Fruit fly (Drosophila melanogaster): ENCODE results near the gene CG9806.

Gene CG9806

dm6 chrX:10599318-10599717 is 27.6 kb downstream of the CG9806 start:
- peak; percentile 21 for TF ChIP-seq sug (tag; optimal IDR thresholded peaks at IDR 0.05)
- peak; percentile 15 for TF ChIP-seq CG34376 (GFP tag; optimal IDR thresholded peaks at IDR 0.05)
- no peak for TF ChIP-seq aop (GFP tag; IDR thresholded peaks at IDR 0.05)
- TF ChIP-seq D19B (GFP tag; optimal IDR thresholded peaks at IDR 0.05), result peak; percentile 68
- peak; percentile 55 for TF ChIP-seq cwo (GFP tag; optimal IDR thresholded peaks at IDR 0.05)

- peak; percentile 35 for TF ChIP-seq bbx (GFP tag; IDR thresholded peaks at IDR 0.05; ENCODE audit: partially characterized antibody)
- 0 out of 3 replicates have a peak, but pooled peaks have one; percentile 15 for TF ChIP-seq row (GFP tag; IDR thresholded peaks at IDR 0.05)
- peak; percentile 62 for TF ChIP-seq Sin3A (optimal IDR thresholded peaks at IDR 0.05)
- TF ChIP-seq MBD-R2 (GFP tag; IDR thresholded peaks at IDR 0.05), result peak; percentile 36; the same call in 1 of the 2 replicates
- peak; percentile 74 for TF ChIP-seq CG14860 (GFP tag; IDR thresholded peaks at IDR 0.05; ENCODE audit: partially characterized antibody)
- peak; percentile 67 for TF ChIP-seq vnd (GFP tag; IDR thresholded peaks at IDR 0.05; ENCODE audit: partially characterized antibody)
- TF ChIP-seq CG34422 (GFP tag; IDR thresholded peaks at IDR 0.05), result no peak
- TF ChIP-seq pan (optimal IDR thresholded peaks at IDR 0.05), result no peak
- no peak for TF ChIP-seq pan (GFP tag; optimal IDR thresholded peaks at IDR 0.05 in 1 of 2, IDR thresholded peaks at IDR 0.05 in 1 of 2)
- TF ChIP-seq CG1603 (tag; optimal IDR thresholded peaks at IDR 0.05), result peak; percentile 34
- peak; percentile 64 for TF ChIP-seq Dref (GFP tag; IDR thresholded peaks at IDR 0.05)
- peak; percentile 79 for TF ChIP-seq Scr (GFP tag; IDR thresholded peaks at IDR 0.05; ENCODE audit: partially characterized antibody)
- peak; percentile 87 for TF ChIP-seq Dll (GFP tag; IDR thresholded peaks at IDR 0.05; ENCODE audit: partially characterized antibody)
- no peak for TF ChIP-seq CG12236 (GFP tag; optimal IDR thresholded peaks at IDR 0.05)
- no peak for TF ChIP-seq C15 (GFP tag; IDR thresholded peaks at IDR 0.05)
- TF ChIP-seq Bgb (GFP tag; IDR thresholded peaks at IDR 0.05; ENCODE audit: partially characterized antibody), result peak; percentile 46
- TF ChIP-seq YL-1 (GFP tag; optimal IDR thresholded peaks at IDR 0.05), result peak; percentile 14
- TF ChIP-seq hth (optimal IDR thresholded peaks at IDR 0.05), result no peak
- no peak for TF ChIP-seq D (optimal IDR thresholded peaks at IDR 0.05)
- TF ChIP-seq D (GFP tag; optimal IDR thresholded peaks at IDR 0.05), result no peak
- peak; percentile 45 for TF ChIP-seq E2f2 (GFP tag; IDR thresholded peaks at IDR 0.05)
- peak; percentile 76 for TF ChIP-seq Doc3 (GFP tag; IDR thresholded peaks at IDR 0.05; ENCODE audit: partially characterized antibody)
- TF ChIP-seq crp (GFP tag; optimal IDR thresholded peaks at IDR 0.05), result peak; percentile 50 to 87
- TF ChIP-seq Asciz (GFP tag; optimal IDR thresholded peaks at IDR 0.05), result no peak
- no peak for TF ChIP-seq CG11085 (GFP tag; IDR thresholded peaks at IDR 0.05)
- peak; percentile 91 for TF ChIP-seq CG13287 (GFP tag; IDR thresholded peaks at IDR 0.05; ENCODE audit: partially characterized antibody)
- peak; percentile 67 for TF ChIP-seq CG15601 (tag; optimal IDR thresholded peaks at IDR 0.05)
- peak; percentile 64 for TF ChIP-seq CG9215 (GFP tag; IDR thresholded peaks at IDR 0.05)
- peak; percentile 26 for TF ChIP-seq CG9797 (GFP tag; optimal IDR thresholded peaks at IDR 0.05)
- peak; percentile 46 for TF ChIP-seq Dp (GFP tag; optimal IDR thresholded peaks at IDR 0.05)
- TF ChIP-seq CG11560 (tag; IDR thresholded peaks at IDR 0.05), result peak; percentile 95
- TF ChIP-seq CG9437 (GFP tag; optimal IDR thresholded peaks at IDR 0.05), result peak; percentile 60
- TF ChIP-seq dati (GFP tag; IDR thresholded peaks at IDR 0.05), result no peak
- peak; percentile 37 for TF ChIP-seq CG14710 (tag; optimal IDR thresholded peaks at IDR 0.05)
- TF ChIP-seq CG17186 (GFP tag; optimal IDR thresholded peaks at IDR 0.05), result peak; percentile 54
- peak; percentile 66; the same call in 1 of the 2 replicates for TF ChIP-seq hbn (GFP tag; IDR thresholded peaks at IDR 0.05; ENCODE audit: partially characterized antibody)
- TF ChIP-seq chinmo (GFP tag; IDR thresholded peaks at IDR 0.05; ENCODE audit: partially characterized antibody), result 0 out of 4 replicates have a peak, but pooled peaks have one; percentile 23
- TF ChIP-seq Trl (optimal IDR thresholded peaks at IDR 0.05), result peak; percentile 28 to 47
- TF ChIP-seq Trl (GFP tag; optimal IDR thresholded peaks at IDR 0.05), result no peak
- peak; percentile 88 for TF ChIP-seq HLH4C (GFP tag; IDR thresholded peaks at IDR 0.05; ENCODE audit: partially characterized antibody)
- 0 out of 3 replicates have a peak, but pooled peaks have one; percentile 26 for TF ChIP-seq CG7963 (GFP tag; IDR thresholded peaks at IDR 0.05; ENCODE audit: partially characterized antibody)
- TF ChIP-seq amos (GFP tag; IDR thresholded peaks at IDR 0.05; ENCODE audit: partially characterized antibody), result peak; percentile 59; the same call in 1 of the 2 replicates
- no peak for TF ChIP-seq CG10543 (GFP tag; optimal IDR thresholded peaks at IDR 0.05)
These were observed 31.1 kb downstream of the CG9806 start, which contains the start of the genes Hmr and CG2124 for dm6 chrX:10595813-10596212. TSS of gene Hmr (minus strand) at chrX:10595855. TSS of gene CG2124 (plus strand) at chrX:10596122.
